Fruit fly (Drosophila melanogaster) whole organism, wandering third instar larva: ENCODE measurements around the gene CG18747.

ENCODE experiments used
- CG32264 ChIP-seq: fragments of 200-800 bp; sonication (Bioruptor generic); optimal IDR thresholded peaks from 2 replicates; lab custom pipeline; 2016; ENCODE audit warnings: missing biosample characterization, missing genetic modification characterization
- CrebA ChIP-seq: fragments of 200-800 bp; sonication (Bioruptor generic); optimal IDR thresholded peaks from 2 replicates; lab custom pipeline; 2016; ENCODE audit warnings: missing biosample characterization, mild to moderate bottlenecking, missing genetic modification characterization, borderline replicate concordance
- HLH106 ChIP-seq: fragments of 200-800 bp; optimal IDR thresholded peaks from 3 replicates; lab custom pipeline; 2019; ENCODE audit warnings: missing biosample characterization, mild to moderate bottlenecking, missing genetic modification characterization, moderate library complexity
- Hr78 ChIP-seq: fragments of >200 bp; optimal IDR thresholded peaks from 2 replicates; lab custom pipeline; 2017; ENCODE audit warnings: missing biosample characterization, missing genetic modification characterization
- Hr83 ChIP-seq: fragments of 200-300 bp; sonication (Bioruptor generic); optimal IDR thresholded peaks from 2 replicates; lab custom pipeline; 2016; ENCODE audit warnings: missing biosample characterization, mild to moderate bottlenecking, missing genetic modification characterization, moderate library complexity; ENCODE audit not compliant: poor library complexity, severe bottlenecking
- Jra ChIP-seq: sonication (Bioruptor generic); optimal IDR thresholded peaks from 2 replicates; lab custom pipeline; 2016; ENCODE audit warnings: missing biosample characterization, missing genetic modification characterization
- Mio ChIP-seq: sonication (Bioruptor generic); optimal IDR thresholded peaks from 2 replicates; lab custom pipeline; 2016; ENCODE audit warnings: missing biosample characterization, missing genetic modification characterization
- N ChIP-seq: fragments of >200 bp; optimal IDR thresholded peaks from 2 replicates; lab custom pipeline; 2018; ENCODE audit warnings: missing biosample characterization, missing external identifiers, missing genetic modification characterization
- OdsH ChIP-seq: fragments of 200-800 bp; sonication (Bioruptor generic); optimal IDR thresholded peaks from 2 replicates; lab custom pipeline; 2016; ENCODE audit warnings: missing biosample characterization, mild to moderate bottlenecking, missing genetic modification characterization
- Rel ChIP-seq, 2 experiments: fragments of 200-800 bp; sonication (Bioruptor generic) in 1 of 2; optimal IDR thresholded peaks; 2 replicates in 1 of 2; 3 replicates in 1 of 2; lab custom pipeline; 2016 to 2019; ENCODE audit warnings: mild to moderate bottlenecking in 2 of 2, missing biosample characterization in 2 of 2, missing genetic modification characterization in 2 of 2, moderate library complexity in 1 of 2
- Sp1 ChIP-seq: fragments of 200-800 bp; sonication (Bioruptor generic); optimal IDR thresholded peaks from 3 replicates; lab custom pipeline; 2019; ENCODE audit warnings: missing biosample characterization, mild to moderate bottlenecking, missing genetic modification characterization, moderate library complexity
- br ChIP-seq: fragments of 200-800 bp; sonication (Bioruptor generic); optimal IDR thresholded peaks from 2 replicates; lab custom pipeline; 2016; ENCODE audit warnings: missing biosample characterization, missing genetic modification characterization
- dl ChIP-seq, 2 experiments: fragments of 175-275, 200-275 bp in 1 of 2; fragments of 200-275 bp in 1 of 2; sonication (Bioruptor generic); optimal IDR thresholded peaks; lab custom pipeline; 2018; ENCODE audit warnings: mild to moderate bottlenecking in 2 of 2, missing biosample characterization in 2 of 2, missing genetic modification characterization in 2 of 2, moderate library complexity in 2 of 2; ENCODE audit not compliant: partially characterized antibody in 2 of 2, insufficient read depth in 1 of 2
- dmrt93B ChIP-seq: fragments of 200-800 bp; sonication (Bioruptor generic); optimal IDR thresholded peaks from 2 replicates; lab custom pipeline; 2018; ENCODE audit warnings: missing biosample characterization, mild to moderate bottlenecking, missing genetic modification characterization
- ey ChIP-seq: fragments of 200-800 bp; sonication (Bioruptor generic); optimal IDR thresholded peaks from 2 replicates; lab custom pipeline; 2016; ENCODE audit warnings: missing biosample characterization, missing genetic modification characterization
- foxo ChIP-seq, 2 experiments: fragments of 200-800 bp; sonication (Bioruptor generic); optimal IDR thresholded peaks; 2 replicates in 1 of 2; 3 replicates in 1 of 2; lab custom pipeline; 2016 to 2017; ENCODE audit warnings: missing biosample characterization in 2 of 2, missing genetic modification characterization in 2 of 2
- fru ChIP-seq: fragments of 200-800 bp; sonication (Bioruptor generic); optimal IDR thresholded peaks from 3 replicates; lab custom pipeline; 2016; ENCODE audit warnings: missing biosample characterization, mild to moderate bottlenecking, missing genetic modification characterization
- lola ChIP-seq: fragments of >200 bp; optimal IDR thresholded peaks from 2 replicates; lab custom pipeline; 2017; ENCODE audit warnings: missing biosample characterization, missing genetic modification characterization
- pan ChIP-seq: fragments of >200 bp; optimal IDR thresholded peaks from 2 replicates; lab custom pipeline; 2017
- rgr ChIP-seq: fragments of 200-800 bp; sonication (Bioruptor generic); optimal IDR thresholded peaks from 3 replicates; lab custom pipeline; 2016; ENCODE audit warnings: missing biosample characterization, mild to moderate bottlenecking, missing genetic modification characterization
- sv ChIP-seq: fragments of 200-800 bp; sonication (Bioruptor generic); optimal IDR thresholded peaks from 3 replicates; lab custom pipeline; 2016; ENCODE audit warnings: missing biosample characterization, missing genetic modification characterization
- tai ChIP-seq: sonication (Bioruptor generic); optimal IDR thresholded peaks from 2 replicates; lab custom pipeline; 2016; ENCODE audit warnings: missing biosample characterization, missing genetic modification characterization

The CG18747 gene

DNA sequence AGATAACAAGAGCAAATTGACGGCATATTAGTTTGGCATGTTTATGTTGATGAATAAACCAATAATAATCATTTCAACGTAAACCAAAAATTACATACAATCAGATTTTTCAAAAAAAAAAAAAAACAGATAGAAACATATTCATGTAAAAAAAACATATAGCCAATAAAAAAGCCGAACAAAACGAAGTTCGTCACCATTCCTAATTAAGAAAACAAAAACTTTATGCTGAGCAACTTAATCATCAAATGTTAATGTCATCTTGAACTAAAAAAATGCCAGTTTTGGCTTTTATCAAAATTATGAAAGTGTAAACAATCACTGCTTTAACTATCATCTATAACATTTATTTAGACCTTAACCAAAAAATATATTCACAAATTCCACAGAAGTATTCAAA, 25.4 kb downstream of the CG18747 start, which contains the start of gene CG10919:
CG10919 (plus strand) TSS at position 301 of the 400 bp plus-strand sequence.
- TF ChIP-seq ey (GFP tag; lab: Kevin White, UChicago) (no peak), OdsH (GFP tag; lab: Kevin White, UChicago) (no peak), rgr (GFP tag; lab: Kevin White, UChicago) (no peak), fru (GFP tag; lab: Kevin White, UChicago) (no peak), dmrt93B (no peak), lola (GFP tag; lab: Kevin White, UChicago) (no peak), sv (no peak)

DNA sequence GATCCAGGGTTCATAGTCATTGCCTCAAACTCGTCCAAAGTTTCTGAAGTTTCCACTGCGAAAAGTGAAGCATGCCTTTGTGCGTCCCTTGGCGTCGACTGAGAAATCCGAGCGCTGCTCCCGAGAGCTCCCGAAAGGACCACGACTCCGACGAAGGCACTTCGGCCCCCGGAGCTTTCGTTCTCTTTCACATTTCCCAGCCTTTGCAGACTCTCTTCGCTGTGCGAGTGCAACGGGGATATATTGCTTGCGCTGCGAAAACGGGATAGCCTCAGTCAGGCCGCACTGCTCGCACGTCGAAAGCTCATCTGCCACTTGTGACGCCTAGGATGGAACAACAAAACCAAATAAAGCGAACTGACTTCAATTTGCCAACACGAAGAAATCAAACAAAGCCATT, 29.7 kb downstream of the CG18747 start:
- TF ChIP-seq fru (GFP tag; lab: Kevin White, UChicago) = no peak

DNA sequence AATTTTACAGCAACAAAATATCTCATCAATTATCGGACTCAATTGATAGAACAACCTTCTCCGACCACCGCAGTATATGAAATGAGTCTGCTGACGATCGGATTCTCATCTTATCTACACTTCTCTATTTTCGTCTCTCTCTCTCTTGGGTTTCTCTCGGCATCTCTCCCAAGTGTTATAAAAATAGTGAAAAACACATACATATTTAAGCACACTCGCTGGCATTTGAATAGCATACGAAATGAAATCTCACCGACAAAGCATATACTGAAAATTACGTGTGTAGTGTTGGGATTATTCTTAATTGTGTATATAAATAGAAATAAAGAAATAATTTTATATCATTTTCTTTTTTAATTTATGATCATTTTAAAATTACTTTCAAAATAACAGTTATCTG, 33.3 kb downstream of the CG18747 start, which contains the start of gene pyd3:
pyd3 (minus strand) TSS at position 87 of the 400 bp plus-strand sequence.
- TF ChIP-seq foxo (GFP tag; optimal IDR thresholded peaks at IDR 0.05; lab: Kevin White, UChicago) = no peak
- no peak for TF ChIP-seq Sp1
- no peak for TF ChIP-seq rgr (GFP tag; lab: Kevin White, UChicago)
- no peak for TF ChIP-seq CrebA (GFP tag; lab: Kevin White, UChicago)
- no peak for TF ChIP-seq lola (GFP tag; lab: Kevin White, UChicago)
- no peak for TF ChIP-seq CG32264 (GFP tag; lab: Kevin White, UChicago)
- TF ChIP-seq tai (GFP tag; lab: Kevin White, UChicago) = no peak
- no peak for TF ChIP-seq HLH106
- TF ChIP-seq ey (GFP tag; lab: Kevin White, UChicago) = no peak
- no peak for TF ChIP-seq sv
- TF ChIP-seq Mio (GFP tag; lab: Kevin White, UChicago) = no peak

DNA sequence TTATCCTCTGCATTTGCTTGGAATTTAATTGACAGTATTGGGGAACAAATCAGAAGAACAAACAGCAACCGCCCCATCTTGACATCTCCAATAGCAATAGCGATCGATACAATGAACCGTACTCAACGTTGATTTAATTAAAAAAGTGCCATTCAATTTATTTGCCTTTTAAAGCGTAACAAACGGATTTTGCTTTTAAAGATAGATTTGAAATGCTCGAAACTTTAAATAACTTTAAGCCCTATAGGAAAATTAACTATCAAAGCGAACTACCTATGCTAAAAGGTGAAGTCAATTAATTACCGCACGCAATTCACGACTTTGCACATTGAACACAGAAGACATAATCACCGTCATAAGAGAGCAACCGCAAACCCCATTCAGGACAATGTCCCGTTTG, 43.8 kb downstream of the CG18747 start, which contains the start of gene CG43254:
CG43254 (minus strand) TSS at position 101 of the 400 bp plus-strand sequence.
- no peak for TF ChIP-seq dl (GFP tag; optimal IDR thresholded peaks at IDR 0.05; lab: Kevin White, UChicago; ENCODE audit: insufficient read depth in 1 of 2, partially characterized antibody in 2 of 2)
- TF ChIP-seq HLH106 = no peak
- no peak for TF ChIP-seq br (GFP tag; lab: Kevin White, UChicago)
- no peak for TF ChIP-seq Jra (GFP tag; lab: Kevin White, UChicago)
- TF ChIP-seq Hr83 = no peak
- TF ChIP-seq Hr78 (GFP tag; lab: Kevin White, UChicago) = no peak
- no peak for TF ChIP-seq CG32264 (GFP tag; lab: Kevin White, UChicago)
- TF ChIP-seq Sp1 = no peak
- TF ChIP-seq pan (lab: Kevin White, UChicago) = no peak
- no peak for TF ChIP-seq N
- TF ChIP-seq Rel (GFP tag; optimal IDR thresholded peaks at IDR 0.05; lab: Kevin White, UChicago) = no peak
- TF ChIP-seq Rel (tag; optimal IDR thresholded peaks at IDR 0.05; lab: Kevin White, UChicago) = no peak
